Worm (Caenorhabditis elegans): ENCODE measurements around the gene C16A11.2.

C16A11.2 gene

ce11 chrII:4237701-4238214 is at the start of gene C16A11.2, which contains the start of gene fbxc-44 (continued):
- TF ChIP-seq snpc-3.4 (tag; optimal IDR thresholded peaks at IDR 0.05) (no peak), lin-54 (GFP tag; optimal IDR thresholded peaks at IDR 0.05) (peak; percentile 46), madf-8 (GFP tag; conservative IDR thresholded peaks at IDR 0.05) (peak; percentile 83), C17E4.6 (GFP tag; IDR thresholded peaks at IDR 0.05) (peak; percentile 16; the same call in 1 of the 2 replicates), nfyb-1 (GFP tag; IDR thresholded peaks at IDR 0.05) (no peak; the same call in 1 of the 2 replicates), nhr-27 (tag; optimal IDR thresholded peaks at IDR 0.05) (no peak), B0019.2 (GFP tag; conservative IDR thresholded peaks at IDR 0.05) (no peak), lir-1 (GFP tag; conservative IDR thresholded peaks at IDR 0.05) (no peak), nfya-1 (tag; optimal IDR thresholded peaks at IDR 0.05; ENCODE audit: borderline replicate concordance, insufficient read depth) (no peak), ceh-91 (GFP tag; IDR thresholded peaks at IDR 0.05) (peak; percentile 59; the same call in 1 of the 2 replicates), efl-1 (GFP tag; optimal IDR thresholded peaks at IDR 0.05) (peak; percentile 5), tlf-1 (GFP tag; optimal IDR thresholded peaks at IDR 0.05) (peak; percentile 39)

DNA sequence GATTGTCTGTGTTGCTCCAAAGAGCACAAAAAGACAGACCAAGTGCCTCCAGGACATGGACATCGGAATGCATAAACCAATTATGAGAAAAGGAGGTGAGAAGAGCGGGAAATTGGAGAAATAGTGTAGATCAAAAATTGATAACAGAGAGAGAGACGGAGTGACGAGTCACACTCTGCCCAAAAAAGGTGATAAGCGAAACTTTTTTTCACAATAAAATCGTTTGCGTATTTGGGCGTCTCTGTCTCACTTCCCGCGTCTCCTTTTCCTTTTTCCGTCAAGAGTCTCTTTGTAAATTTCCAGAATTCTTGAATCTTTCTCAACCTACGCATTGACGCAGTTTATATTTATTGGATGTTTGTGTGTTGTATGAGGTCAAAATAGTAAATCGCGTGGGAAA is 43.9 kb upstream of the C16A11.2 start, which contains the start of gene mth-2:
Gene mth-2, minus strand, starts transcription at position 188 of the 400 bp plus-strand sequence.
- TF ChIP-seq nhr-80 (tag; optimal IDR thresholded peaks at IDR 0.05) (peak; percentile 94), nfyb-1 (GFP tag; IDR thresholded peaks at IDR 0.05) (peak; percentile 34; the same call in 1 of the 2 replicates), T26A5.8 (tag; optimal IDR thresholded peaks at IDR 0.05) (no peak), ekl-4 (GFP tag; IDR thresholded peaks at IDR 0.05) (no peak), ama-1 (optimal IDR thresholded peaks at IDR 0.05) (no peak), ama-1 (GFP tag; optimal IDR thresholded peaks at IDR 0.05) (no peak), repo-1 (tag; optimal IDR thresholded peaks at IDR 0.05) (no peak), dox-1 (GFP tag; IDR thresholded peaks at IDR 0.05) (peak; percentile 63), F33H1.4 (GFP tag; IDR thresholded peaks at IDR 0.05) (no peak), madf-8 (GFP tag; conservative IDR thresholded peaks at IDR 0.05) (no peak), hlh-12 (tag; optimal IDR thresholded peaks at IDR 0.05) (no peak), nhr-27 (tag; optimal IDR thresholded peaks at IDR 0.05) (no peak), B0336.3 (GFP tag; IDR thresholded peaks at IDR 0.05) (0 out of 2 replicates have a peak, but pooled peaks have one; percentile 34), ztf-18 (tag; optimal IDR thresholded peaks at IDR 0.05) (no peak), nhr-120 (GFP tag; IDR thresholded peaks at IDR 0.05) (no peak), zfh-2 (GFP tag; conservative IDR thresholded peaks at IDR 0.05) (no peak)

- no peak for TF ChIP-seq cebp-2 (GFP tag; IDR thresholded peaks at IDR 0.05)
- TF ChIP-seq K12H6.12 (tag; optimal IDR thresholded peaks at IDR 0.05), result no peak
- no peak for TF ChIP-seq Y53G8AR.9 (GFP tag; conservative IDR thresholded peaks at IDR 0.05)
- peak; percentile 46 for TF ChIP-seq nhr-80 (tag; optimal IDR thresholded peaks at IDR 0.05)
- TF ChIP-seq lin-26 (GFP tag; IDR thresholded peaks at IDR 0.05), result no peak
Observed at ce11 chrII:4203729-4204184, 34.2 kb upstream of the C16A11.2 start, which contains the start of gene mth-1. Gene mth-1, minus strand, starts transcription at chrII:4203779.

DNA sequence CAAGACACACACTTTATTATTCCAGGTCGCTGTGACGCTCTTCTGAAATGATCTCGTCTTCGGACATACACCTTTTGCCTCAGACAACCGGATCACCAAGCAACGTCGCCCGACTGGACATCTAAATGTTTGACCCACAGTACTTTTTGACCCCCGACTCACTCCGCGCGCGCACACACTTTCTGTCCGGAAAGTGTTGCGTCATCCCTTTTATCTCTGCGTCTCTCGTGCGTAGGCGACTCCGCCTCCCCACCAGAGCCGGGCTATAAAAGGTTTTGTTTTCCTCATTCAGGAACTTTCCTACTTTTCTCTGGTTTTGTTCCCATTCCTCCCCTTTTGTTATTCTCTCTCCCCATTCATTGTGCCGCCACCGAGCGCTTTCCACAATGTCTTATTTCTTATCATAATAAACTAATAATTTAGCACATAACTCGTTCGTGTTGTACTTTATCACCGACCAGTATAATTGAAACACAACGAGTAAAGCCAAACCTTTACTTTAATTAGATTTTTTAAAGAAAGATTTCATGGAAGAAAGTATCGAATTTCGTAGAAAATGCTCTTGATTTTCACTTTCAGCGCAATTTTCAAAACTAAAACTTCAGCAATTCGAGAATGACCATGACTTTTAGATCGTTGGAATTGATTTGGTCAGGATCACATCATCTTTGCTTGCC is 28.8 kb upstream of the C16A11.2 start, which contains the start of gene F31D5.6:
Gene F31D5.6, plus strand, starts transcription at position 627 of the 677 bp plus-strand sequence.
- TF ChIP-seq madf-8 (GFP tag; conservative IDR thresholded peaks at IDR 0.05) (peak; percentile 40; the same call in 1 of the 2 replicates), athp-1 (tag; optimal IDR thresholded peaks at IDR 0.05) (no peak), Y53F4B.3 (GFP tag; IDR thresholded peaks at IDR 0.05) (no peak), hmg-1.2 (GFP tag; IDR thresholded peaks at IDR 0.05) (0 out of 2 replicates have a peak, but pooled peaks have one; percentile 12), let-607 (tag; optimal IDR thresholded peaks at IDR 0.05) (no peak), dox-1 (GFP tag; IDR thresholded peaks at IDR 0.05) (peak; percentile 21; the same call in 1 of the 2 replicates), madf-6 (GFP tag; IDR thresholded peaks at IDR 0.05) (peak; percentile 81), rec-8 (tag; optimal IDR thresholded peaks at IDR 0.05) (no peak), nfyb-1 (GFP tag; IDR thresholded peaks at IDR 0.05) (0 out of 2 replicates have a peak, but pooled peaks have one; percentile 13), ama-1 (optimal IDR thresholded peaks at IDR 0.05) (no peak), ama-1 (GFP tag; optimal IDR thresholded peaks at IDR 0.05) (no peak), let-526 (GFP tag; IDR thresholded peaks at IDR 0.05) (0 out of 2 replicates have a peak, but pooled peaks have one; percentile 22)

All from whole organism, young adult.